Fruit fly (Drosophila melanogaster) whole organism, prepupa: ENCODE data around the gene CG42592.

Experiments used
- CG11294 ChIP-seq: fragments of 200-800 bp; sonication (Bioruptor generic); IDR thresholded peaks from 2 replicates; pipeline ENCODE4 v1.3.6; 2022; ENCODE audit warnings: missing biosample characterization, missing genetic modification characterization
- CG11762 ChIP-seq: fragments of 200-800 bp; sonication (Bioruptor generic); optimal IDR thresholded peaks from 3 replicates; lab custom pipeline; 2016; ENCODE audit warnings: missing biosample characterization, missing genetic modification characterization; ENCODE audit not compliant: insufficient read depth
- CG16779 ChIP-seq: fragments of 200-800 bp; sonication (Bioruptor generic); optimal IDR thresholded peaks from 3 replicates; lab custom pipeline; 2017; ENCODE audit warnings: missing biosample characterization, mild to moderate bottlenecking, missing genetic modification characterization
- CG3032 ChIP-seq: fragments of 200-800 bp; optimal IDR thresholded peaks from 2 replicates; lab custom pipeline; 2019; ENCODE audit warnings: missing biosample characterization, mild to moderate bottlenecking, missing genetic modification characterization, moderate library complexity
- CG7368 ChIP-seq: fragments of 200-800 bp; sonication (Bioruptor generic); optimal IDR thresholded peaks from 3 replicates; lab custom pipeline; 2016; ENCODE audit warnings: missing biosample characterization, missing genetic modification characterization
- CG8119 ChIP-seq: fragments of 200-800 bp; sonication (Bioruptor generic); IDR thresholded peaks from 3 replicates; pipeline ENCODE4 v1.3.6; 2022; ENCODE audit warnings: missing biosample characterization, missing genetic modification characterization
- CG8319 ChIP-seq: fragments of 200-800 bp; sonication (Bioruptor generic); optimal IDR thresholded peaks from 3 replicates; lab custom pipeline; 2016; ENCODE audit warnings: missing biosample characterization, missing genetic modification characterization
- OdsH ChIP-seq: fragments of 200-800 bp; sonication (Bioruptor generic); optimal IDR thresholded peaks from 3 replicates; lab custom pipeline; 2016; ENCODE audit warnings: missing biosample characterization, missing genetic modification characterization
- Smox ChIP-seq: fragments of 200-800 bp; sonication (Bioruptor generic); optimal IDR thresholded peaks from 3 replicates; lab custom pipeline; 2016; ENCODE audit warnings: missing biosample characterization, missing genetic modification characterization
- Sox102F ChIP-seq: fragments of 200-800 bp; sonication (Bioruptor generic); optimal IDR thresholded peaks from 2 replicates; lab custom pipeline; 2016; ENCODE audit warnings: missing biosample characterization, mild to moderate bottlenecking, missing genetic modification characterization
- Sox15 ChIP-seq: fragments of 200-800 bp; sonication (Bioruptor generic); optimal IDR thresholded peaks from 3 replicates; lab custom pipeline; 2016; ENCODE audit warnings: missing biosample characterization, missing genetic modification characterization
- esn ChIP-seq: fragments of 200-800 bp; sonication (Bioruptor generic); optimal IDR thresholded peaks from 2 replicates; lab custom pipeline; 2016; ENCODE audit warnings: missing biosample characterization, mild to moderate bottlenecking, missing genetic modification characterization, moderate library complexity

dm6 chr3R:29867470-29867869 lies 31.4 kb upstream of the CG42592 start:
- TF ChIP-seq CG7368 (GFP tag; lab: Kevin White, UChicago) (no peak), CG8119 (GFP tag; lab: Robert Waterston, UW) (no peak), CG3032 (tag; lab: Kevin White, UChicago) (no peak), CG11762 (no peak), CG11294 (GFP tag; lab: Robert Waterston, UW) (no peak), Smox (GFP tag; lab: Kevin White, UChicago) (no peak), Sox102F (no peak), CG8319 (GFP tag; lab: Kevin White, UChicago) (no peak), OdsH (GFP tag; lab: Kevin White, UChicago) (no peak), CG16779 (no peak), esn (no peak), Sox15 (GFP tag; lab: Kevin White, UChicago) (no peak)
